Fruit fly (Drosophila melanogaster) whole organism, embryonic: ENCODE data around the gene CG42258.

Source experiments
- Atf3 ChIP-seq: fragments of 200-800 bp; sonication (Bioruptor generic); optimal IDR thresholded peaks from 3 replicates; lab custom pipeline; 2016; ENCODE audit warnings: missing biosample characterization, missing genetic modification characterization
- Awh ChIP-seq: fragments of 200-800 bp; sonication (Bioruptor generic); IDR thresholded peaks from 2 replicates; pipeline ENCODE4, ENCODE4 v1.3.6; 2022; ENCODE audit warnings: missing biosample characterization, missing genetic modification characterization
- CG10267 ChIP-seq: fragments of 200-800 bp; sonication (Bioruptor generic); optimal IDR thresholded peaks from 2 replicates; lab custom pipeline; 2018; ENCODE audit warnings: missing biosample characterization, mild to moderate bottlenecking, missing genetic modification characterization, moderate library complexity
- CG11085 ChIP-seq: fragments of 200-800 bp; sonication (Bioruptor generic); IDR thresholded peaks from 2 replicates; pipeline ENCODE4 v1.3.6; 2022; ENCODE audit warnings: missing biosample characterization, missing genetic modification characterization
- CG11723 ChIP-seq: fragments of 200-800 bp; sonication (Bioruptor generic); optimal IDR thresholded peaks from 2 replicates; lab custom pipeline; 2017; ENCODE audit warnings: missing biosample characterization, mild to moderate bottlenecking, missing genetic modification characterization
- CG12659 ChIP-seq: fragments of 200-800 bp; sonication (Bioruptor generic); optimal IDR thresholded peaks from 3 replicates; lab custom pipeline; 2017; ENCODE audit warnings: mild to moderate bottlenecking, missing biosample characterization, missing genetic modification reagents, missing genetic modification characterization
- CG13424 ChIP-seq: fragments of 200-800 bp; sonication (Bioruptor generic); optimal IDR thresholded peaks from 2 replicates; lab custom pipeline; 2019; ENCODE audit warnings: missing biosample characterization, mild to moderate bottlenecking, missing genetic modification characterization, moderate library complexity
- CG13775 ChIP-seq: fragments of 200-800 bp; sonication (Bioruptor generic); optimal IDR thresholded peaks from 3 replicates; lab custom pipeline; 2017; ENCODE audit warnings: missing biosample characterization, mild to moderate bottlenecking, missing genetic modification characterization
- CG15073 ChIP-seq: fragments of 200-800 bp; sonication (Bioruptor generic); optimal IDR thresholded peaks from 2 replicates; lab custom pipeline; 2016; ENCODE audit warnings: missing biosample characterization, missing genetic modification characterization
- CG15514 ChIP-seq: fragments of 200-800 bp; sonication (Bioruptor generic); optimal IDR thresholded peaks from 3 replicates; lab custom pipeline; 2017; ENCODE audit warnings: missing biosample characterization, missing genetic modification characterization, mild to moderate bottlenecking, moderate library complexity, missing genetic modification reagents
- CG1602 ChIP-seq: fragments of 200-800 bp; sonication (Bioruptor generic); optimal IDR thresholded peaks from 3 replicates; lab custom pipeline; 2016; ENCODE audit warnings: missing biosample characterization, missing genetic modification characterization
- CG17361 ChIP-seq: fragments of 200-800 bp; sonication (Bioruptor generic); IDR thresholded peaks from 3 replicates; pipeline ENCODE4 v1.3.6; 2022; ENCODE audit warnings: missing biosample characterization, missing genetic modification characterization
- CG1792 ChIP-seq: fragments of 200-800 bp; sonication (Bioruptor generic); optimal IDR thresholded peaks from 2 replicates; lab custom pipeline; 2016; ENCODE audit warnings: missing biosample characterization, missing genetic modification characterization
- CG18011 ChIP-seq: fragments of 200-800 bp; sonication (Bioruptor generic); optimal IDR thresholded peaks from 2 replicates; lab custom pipeline; 2017; ENCODE audit warnings: missing biosample characterization, missing genetic modification characterization, mild to moderate bottlenecking, moderate library complexity, missing genotype
- CG18262 ChIP-seq: fragments of 200-800 bp; optimal IDR thresholded peaks from 3 replicates; lab custom pipeline; 2019; ENCODE audit warnings: missing biosample characterization, mild to moderate bottlenecking, missing genetic modification characterization, moderate library complexity
- CG18476 ChIP-seq: fragments of 200-800 bp; sonication (Bioruptor generic); optimal IDR thresholded peaks from 2 replicates; lab custom pipeline; 2016; ENCODE audit warnings: missing biosample characterization, mild to moderate bottlenecking, missing genetic modification characterization
- CG2116 ChIP-seq: fragments of 200-800 bp; sonication (Bioruptor generic); optimal IDR thresholded peaks from 3 replicates; lab custom pipeline; 2018; ENCODE audit warnings: missing biosample characterization, mild to moderate bottlenecking, missing genetic modification characterization
- CG3281 ChIP-seq: fragments of 200-800 bp; sonication (Bioruptor generic); optimal IDR thresholded peaks from 3 replicates; lab custom pipeline; 2017; ENCODE audit warnings: missing biosample characterization, mild to moderate bottlenecking, missing genetic modification characterization
- CG33213 ChIP-seq: fragments of 200-800 bp; sonication (Bioruptor generic); optimal IDR thresholded peaks from 3 replicates; lab custom pipeline; 2016; ENCODE audit warnings: missing biosample characterization, missing genetic modification characterization
- CG33557 ChIP-seq: fragments of 200-800 bp; sonication (Bioruptor generic); optimal IDR thresholded peaks from 2 replicates; lab custom pipeline; 2019; ENCODE audit warnings: missing biosample characterization, mild to moderate bottlenecking, missing genetic modification characterization, moderate library complexity
- CG3995 ChIP-seq: fragments of 200-800 bp; sonication (Bioruptor generic); optimal IDR thresholded peaks from 3 replicates; lab custom pipeline; 2016; ENCODE audit warnings: missing biosample characterization, missing genetic modification characterization
- CG5180 ChIP-seq: fragments of 200-800 bp; sonication (Bioruptor generic); optimal IDR thresholded peaks from 3 replicates; lab custom pipeline; 2017; ENCODE audit warnings: missing biosample characterization, missing genetic modification characterization, mild to moderate bottlenecking, moderate library complexity, missing genetic modification reagents
- CG6272 ChIP-seq: fragments of 200-800 bp; sonication (Bioruptor generic); IDR thresholded peaks from 2 replicates; pipeline ENCODE4 v1.3.6; 2022; ENCODE audit warnings: missing biosample characterization, missing genetic modification characterization
- CG6765 ChIP-seq: fragments of 200-800 bp; sonication (Bioruptor generic); optimal IDR thresholded peaks from 3 replicates; lab custom pipeline; 2017; ENCODE audit warnings: missing biosample characterization, mild to moderate bottlenecking, missing genetic modification characterization
- CG7745 ChIP-seq: fragments of 200-800 bp; sonication (Bioruptor generic); optimal IDR thresholded peaks from 2 replicates; lab custom pipeline; 2018; ENCODE audit warnings: missing biosample characterization, mild to moderate bottlenecking, missing genetic modification characterization, moderate library complexity
- CHES-1-like ChIP-seq: fragments of 200-800 bp; sonication (Bioruptor generic); optimal IDR thresholded peaks from 2 replicates; lab custom pipeline; 2016; ENCODE audit warnings: missing biosample characterization, missing genetic modification characterization
- CkIIα-i1 ChIP-seq: fragments of 200-800 bp; sonication (Bioruptor generic); IDR thresholded peaks from 2 replicates; pipeline ENCODE4 v1.3.6; 2022; ENCODE audit warnings: missing biosample characterization, missing genetic modification characterization
- Dll ChIP-seq: fragments of 200-800 bp; sonication (Bioruptor generic); IDR thresholded peaks from 4 replicates; pipeline ENCODE4 v1.3.6; 2022; ENCODE audit warnings: missing biosample characterization, missing genetic modification characterization; ENCODE audit not compliant: partially characterized antibody
- Dref ChIP-seq: fragments of 200-800 bp; sonication (Bioruptor generic); IDR thresholded peaks from 2 replicates; pipeline ENCODE4 v1.3.6; 2022; ENCODE audit warnings: missing biosample characterization, missing genetic modification characterization
- HLH4C ChIP-seq: fragments of 200-800 bp; sonication (Bioruptor generic); IDR thresholded peaks from 3 replicates; pipeline ENCODE4 v1.3.6; 2022; ENCODE audit warnings: missing biosample characterization, missing genetic modification characterization; ENCODE audit not compliant: partially characterized antibody
- Myb ChIP-seq: fragments of 200-800 bp; sonication (Bioruptor generic); optimal IDR thresholded peaks from 2 replicates; lab custom pipeline; 2016; ENCODE audit warnings: missing biosample characterization, missing genetic modification characterization
- Ptx1 ChIP-seq: fragments of 200-800 bp; sonication (Bioruptor generic); IDR thresholded peaks from 2 replicates; pipeline ENCODE4 v1.3.6; 2022; ENCODE audit warnings: missing biosample characterization, missing genetic modification characterization
- Usf ChIP-seq: fragments of 200-800 bp; sonication (Bioruptor generic); optimal IDR thresholded peaks from 2 replicates; lab custom pipeline; 2017; ENCODE audit warnings: missing genotype, missing biosample characterization, missing genetic modification characterization
- ara ChIP-seq: fragments of 200-800 bp; sonication (Bioruptor generic); IDR thresholded peaks from 2 replicates; pipeline ENCODE4 v1.3.6; 2022; ENCODE audit warnings: missing biosample characterization, missing genetic modification characterization
- ash1 ChIP-seq: fragments of 200-800 bp; sonication (Bioruptor generic); optimal IDR thresholded peaks from 2 replicates; lab custom pipeline; 2018; ENCODE audit warnings: missing biosample characterization, mild to moderate bottlenecking, missing genetic modification characterization
- crc ChIP-seq: fragments of 200-800 bp; sonication (Bioruptor generic); optimal IDR thresholded peaks from 2 replicates; lab custom pipeline; 2016; ENCODE audit warnings: missing biosample characterization, missing genetic modification characterization
- dimm ChIP-seq: fragments of 200-800 bp; sonication (Bioruptor generic); IDR thresholded peaks from 2 replicates; pipeline ENCODE4 v1.3.6; 2022; ENCODE audit warnings: missing biosample characterization, missing genetic modification characterization
- fd102C ChIP-seq: fragments of 200-800 bp; sonication (Bioruptor generic); optimal IDR thresholded peaks from 2 replicates; lab custom pipeline; 2018; ENCODE audit warnings: missing biosample characterization, mild to moderate bottlenecking, missing genetic modification characterization, moderate library complexity
- fu2 ChIP-seq: fragments of 200-800 bp; sonication (Bioruptor generic); optimal IDR thresholded peaks from 2 replicates; lab custom pipeline; 2016; ENCODE audit warnings: missing biosample characterization, missing genetic modification characterization
- gt ChIP-seq: fragments of 200-800 bp; sonication (Bioruptor generic); IDR thresholded peaks from 2 replicates; pipeline ENCODE4 v1.3.6; 2022; ENCODE audit warnings: missing biosample characterization, missing genetic modification characterization
- mirr ChIP-seq: fragments of 200-800 bp; sonication (Bioruptor generic); optimal IDR thresholded peaks from 3 replicates; lab custom pipeline; 2018; ENCODE audit warnings: missing biosample characterization, mild to moderate bottlenecking, missing genetic modification characterization
- nom ChIP-seq: fragments of 200-800 bp; sonication (Bioruptor generic); optimal IDR thresholded peaks from 2 replicates; lab custom pipeline; 2017; ENCODE audit warnings: missing biosample characterization, missing genetic modification characterization, mild to moderate bottlenecking, moderate library complexity, missing genetic modification reagents
- pfk ChIP-seq: fragments of 200-800 bp; sonication (Bioruptor generic); optimal IDR thresholded peaks from 2 replicates; lab custom pipeline; 2018; ENCODE audit warnings: missing biosample characterization, mild to moderate bottlenecking, missing genetic modification characterization, moderate library complexity
- repo ChIP-seq: fragments of 200-800 bp; sonication (Bioruptor generic); optimal IDR thresholded peaks from 2 replicates; lab custom pipeline; 2016; ENCODE audit warnings: missing biosample characterization, missing genetic modification characterization
- seq ChIP-seq: fragments of 200-800 bp; sonication (Bioruptor generic); IDR thresholded peaks from 2 replicates; pipeline ENCODE4 v1.3.6; 2022; ENCODE audit warnings: missing biosample characterization, missing genetic modification characterization
- sr ChIP-seq: fragments of 200-800 bp; sonication (Bioruptor generic); IDR thresholded peaks from 3 replicates; pipeline ENCODE4 v1.3.6; 2022; ENCODE audit warnings: missing biosample characterization, missing genetic modification characterization
- tio ChIP-seq: fragments of 200-800 bp; sonication (Bioruptor generic); optimal IDR thresholded peaks from 2 replicates; lab custom pipeline; 2017; ENCODE audit warnings: missing biosample characterization, missing genetic modification characterization, inconsistent platforms
- tx ChIP-seq: fragments of 200-800 bp; sonication (Bioruptor generic); optimal IDR thresholded peaks from 2 replicates; lab custom pipeline; 2016; ENCODE audit warnings: missing biosample characterization, missing genetic modification characterization
- unc-4 ChIP-seq: fragments of 200-800 bp; sonication (Bioruptor generic); IDR thresholded peaks from 2 replicates; pipeline ENCODE4 v1.3.6; 2022; ENCODE audit warnings: missing biosample characterization, missing genetic modification characterization; ENCODE audit not compliant: partially characterized antibody
- wdn ChIP-seq: fragments of 200-800 bp; sonication (Bioruptor generic); IDR thresholded peaks from 2 replicates; pipeline ENCODE4 v1.3.6; 2022; ENCODE audit warnings: missing biosample characterization, missing genetic modification characterization

Gene CG42258

dm6 chrX:12472244-12472736, 9.0 kb downstream of the CG42258 start (continued):
- TF ChIP-seq unc-4 (GFP tag; lab: Robert Waterston, UW) (no peak), mirr (GFP tag; lab: Kevin White, UChicago) (peak; percentile 81), sr (GFP tag; lab: Robert Waterston, UW) (peak; percentile 65; the same call in 1 of the 3 replicates), CG13775 (GFP tag; lab: Kevin White, UChicago) (peak; percentile 91), Usf (GFP tag; lab: Kevin White, UChicago) (peak; percentile 84), Atf3 (GFP tag; lab: Kevin White, UChicago) (no peak), CG33557 (GFP tag; lab: Kevin White, UChicago) (peak; percentile 64), CG1792 (GFP tag; lab: Kevin White, UChicago) (peak; percentile 12), CG13424 (tag; lab: Kevin White, UChicago) (peak; percentile 95), fu2 (peak; percentile 55), ash1 (GFP tag; lab: Kevin White, UChicago) (peak; percentile 66), CG6272 (GFP tag; lab: Robert Waterston, UW) (peak; percentile 84), CG17361 (peak; percentile 95), seq (peak; percentile 97), CG33213 (no peak), nom (GFP tag; lab: Kevin White, UChicago) (peak; percentile 58), CG15073 (GFP tag; lab: Kevin White, UChicago) (peak; percentile 48), HLH4C (GFP tag; lab: Robert Waterston, UW) (no peak), ara (GFP tag; lab: Robert Waterston, UW) (peak; percentile 86), CG11723 (peak; percentile 85), dimm (GFP tag; lab: Robert Waterston, UW) (peak; percentile 85), CG18262 (peak; percentile 93), fd102C (GFP tag; lab: Kevin White, UChicago) (peak; percentile 42), pfk (GFP tag; lab: Kevin White, UChicago) (peak; percentile 52), CG1602 (GFP tag; lab: Kevin White, UChicago) (peak; percentile 85), Dll (GFP tag; lab: Robert Waterston, UW) (no peak), CG7745 (no peak), CG10267 (tag; lab: Kevin White, UChicago) (peak; percentile 86), wdn (GFP tag; lab: Robert Waterston, UW) (peak; percentile 91), Awh (GFP tag; lab: Robert Waterston, UW) (peak; percentile 93), tio (GFP tag; lab: Kevin White, UChicago) (peak; percentile 93), gt (GFP tag; lab: Robert Waterston, UW) (peak; percentile 70), CG6765 (GFP tag; lab: Kevin White, UChicago) (peak; percentile 92), CkIIα-i1 (peak; percentile 68; the same call in 1 of the 2 replicates), CG15514 (peak; percentile 90), tx (GFP tag; lab: Kevin White, UChicago) (peak; percentile 8), CG18011 (GFP tag; lab: Kevin White, UChicago) (peak; percentile 76), CG3281 (GFP tag; lab: Kevin White, UChicago) (peak; percentile 96), CHES-1-like (GFP tag; lab: Kevin White, UChicago) (no peak), CG3995 (GFP tag; lab: Kevin White, UChicago) (peak; percentile 72), CG18476 (GFP tag; lab: Kevin White, UChicago) (peak; percentile 85), Ptx1 (GFP tag; lab: Robert Waterston, UW) (peak; percentile 96), CG2116 (GFP tag; lab: Kevin White, UChicago) (peak; percentile 71), Dref (no peak), CG11085 (GFP tag; lab: Robert Waterston, UW) (peak; percentile 89), Myb (GFP tag; lab: Kevin White, UChicago) (no peak), CG12659 (GFP tag; lab: Kevin White, UChicago) (peak; percentile 97), crc (GFP tag; lab: Kevin White, UChicago) (no peak), CG5180 (GFP tag; lab: Kevin White, UChicago) (peak; percentile 85), repo (GFP tag; lab: Kevin White, UChicago) (no peak)
